Fruit fly (Drosophila melanogaster): ENCODE data around the gene CG46307.

DNA sequence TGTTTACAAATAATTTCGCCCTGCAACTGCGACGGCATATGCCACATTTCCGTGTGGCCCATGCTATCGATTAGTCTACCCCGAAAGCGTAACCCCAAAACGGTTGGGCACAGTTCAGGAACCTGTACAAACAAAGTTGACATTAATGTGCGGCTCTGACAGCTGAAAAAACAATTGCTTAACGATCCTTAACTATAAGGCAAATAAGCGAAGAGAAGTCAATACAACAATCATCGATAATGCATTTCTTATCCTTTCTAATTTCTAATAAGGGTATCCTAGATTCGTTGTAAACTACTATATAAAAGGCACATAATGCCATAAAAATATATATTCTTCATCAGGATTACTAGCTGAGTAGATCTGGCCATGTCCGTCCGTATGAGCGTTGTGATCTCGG lies 7.5 kb downstream of the CG46307 start:
- no peak for TF ChIP-seq CG8478 (optimal IDR thresholded peaks at IDR 0.05)
- no peak for TF ChIP-seq CTCF (optimal IDR thresholded peaks at IDR 0.05)
